Worm (Caenorhabditis elegans) whole organism, L4/young adult: ENCODE data around the gene bath-21.
"Not testable (repeated sequence)": the region's sequence is repeated elsewhere in the genome, so short reads cannot be mapped to it uniquely, and the experiment has no call there.

Experiments
- W03F9.2 ChIP-seq: fragments of 150-350 bp; optimal IDR thresholded peaks from 2 replicates; lab custom pipeline; 2014; ENCODE audit warnings: missing biosample characterization, missing genetic modification characterization
- dao-5 ChIP-seq: sonication (generic microtip); optimal IDR thresholded peaks from 2 replicates; lab custom pipeline; 2016; ENCODE audit warnings: missing genotype, missing genetic modification characterization, moderate library complexity, missing compliant biosample characterization
- him-1 ChIP-seq: sonication (generic microtip); optimal IDR thresholded peaks from 2 replicates; lab custom pipeline; 2016; ENCODE audit warnings: missing genotype, missing genetic modification reagents, missing genetic modification characterization, missing compliant biosample characterization

Gene bath-21

ce11 chrII:2030367-2030766 is 3.9 kb upstream of the bath-21 start, which contains the start of gene bath-3:
TSS of gene bath-3 (minus strand) at chrII:2030467.
- TF ChIP-seq W03F9.2 (tag; lab: Kevin White, UChicago) (no peak), dao-5 (tag; lab: Kevin White, UChicago) (no peak), him-1 (tag; lab: Kevin White, UChicago) (no peak)

- TF ChIP-seq W03F9.2 (tag; lab: Kevin White, UChicago) (no peak), him-1 (tag; lab: Kevin White, UChicago) (no peak), dao-5 (tag; lab: Kevin White, UChicago) (no peak)
These were observed 2.3 kb upstream of the bath-21 start, which contains the start of gene bath-1 for ce11 chrII:2028712-2029111. TSS of gene bath-1 (minus strand) at chrII:2028812.

ce11 chrII:2023514-2023913 is 2.9 kb downstream of the bath-21 start, which contains the start of gene cya-2:
TSS of gene cya-2 (minus strand) at chrII:2023614.
- TF ChIP-seq dao-5, W03F9.2, him-1 (tag; lab: Kevin White, UChicago): not testable (repeated sequence)

- no peak for TF ChIP-seq dao-5 (tag; lab: Kevin White, UChicago)
- TF ChIP-seq W03F9.2 (tag; lab: Kevin White, UChicago), result no peak
- TF ChIP-seq him-1 (tag; lab: Kevin White, UChicago), result no peak
These were observed 12.6 kb downstream of the bath-21 start for ce11 chrII:2013856-2014255.

- TF ChIP-seq W03F9.2 (tag; lab: Kevin White, UChicago), result no peak
- TF ChIP-seq dao-5 (tag; lab: Kevin White, UChicago), result no peak
- TF ChIP-seq him-1 (tag; lab: Kevin White, UChicago), result no peak
These were observed 13.7 kb downstream of the bath-21 start, which contains the start of gene F59H6.15 for ce11 chrII:2012698-2013097. TSS of gene F59H6.15 (plus strand) at chrII:2012998.

ce11 chrII:2011179-2011578 is 15.2 kb downstream of the bath-21 start:
- TF ChIP-seq dao-5 (tag; lab: Kevin White, UChicago) (no peak), him-1 (tag; lab: Kevin White, UChicago) (no peak), W03F9.2 (tag; lab: Kevin White, UChicago) (no peak)

ce11 chrII:2000720-2001119 is 25.7 kb downstream of the bath-21 start, which contains the start of gene ceh-84:
TSS of gene ceh-84 (minus strand) at chrII:2000820.
- not testable (repeated sequence) for TF ChIP-seq dao-5, W03F9.2, him-1 (tag; lab: Kevin White, UChicago)

ce11 chrII:1998561-1998960 is 27.9 kb downstream of the bath-21 start, which contains the start of gene math-19:
TSS of gene math-19 (plus strand) at chrII:1998861.
- TF ChIP-seq him-1, W03F9.2, dao-5 (tag; lab: Kevin White, UChicago): not testable (repeated sequence)

- TF ChIP-seq him-1 (tag; lab: Kevin White, UChicago), result no peak
These were observed 30.2 kb downstream of the bath-21 start, which contains the start of gene math-20 for ce11 chrII:1996237-1996636. TSS of gene math-20 (plus strand) at chrII:1996537.

ce11 chrII:1995744-1996143 is 30.7 kb downstream of the bath-21 start:
- TF ChIP-seq W03F9.2 (tag; lab: Kevin White, UChicago) (no peak), dao-5 (tag; lab: Kevin White, UChicago) (no peak), him-1 (tag; lab: Kevin White, UChicago) (no peak)

- TF ChIP-seq W03F9.2 (tag; lab: Kevin White, UChicago) (no peak), him-1 (tag; lab: Kevin White, UChicago) (no peak), dao-5 (tag; lab: Kevin White, UChicago) (no peak)
These were observed 32.7 kb downstream of the bath-21 start, which contains the start of gene math-21 for ce11 chrII:1993738-1994137. TSS of gene math-21 (plus strand) at chrII:1994038.

ce11 chrII:1989010-1989409 is 37.4 kb downstream of the bath-21 start, which contains the start of gene math-44:
TSS of gene math-44 (plus strand) at chrII:1989310.
- TF ChIP-seq W03F9.2 (tag; lab: Kevin White, UChicago), result no peak
- no peak for TF ChIP-seq dao-5 (tag; lab: Kevin White, UChicago)

- TF ChIP-seq W03F9.2 (tag; lab: Kevin White, UChicago) (no peak), him-1 (tag; lab: Kevin White, UChicago) (no peak)
These were observed 39.4 kb downstream of the bath-21 start, which contains the start of gene Y16E11A.4 for ce11 chrII:1986979-1987378. TSS of gene Y16E11A.4 (plus strand) at chrII:1987279.
